Fruit fly (Drosophila melanogaster): ENCODE data around the gene CG3402.
A peak's percentile ranks its signal among the peaks of the same experiment; 100 is the strongest.

Gene CG3402

DNA sequence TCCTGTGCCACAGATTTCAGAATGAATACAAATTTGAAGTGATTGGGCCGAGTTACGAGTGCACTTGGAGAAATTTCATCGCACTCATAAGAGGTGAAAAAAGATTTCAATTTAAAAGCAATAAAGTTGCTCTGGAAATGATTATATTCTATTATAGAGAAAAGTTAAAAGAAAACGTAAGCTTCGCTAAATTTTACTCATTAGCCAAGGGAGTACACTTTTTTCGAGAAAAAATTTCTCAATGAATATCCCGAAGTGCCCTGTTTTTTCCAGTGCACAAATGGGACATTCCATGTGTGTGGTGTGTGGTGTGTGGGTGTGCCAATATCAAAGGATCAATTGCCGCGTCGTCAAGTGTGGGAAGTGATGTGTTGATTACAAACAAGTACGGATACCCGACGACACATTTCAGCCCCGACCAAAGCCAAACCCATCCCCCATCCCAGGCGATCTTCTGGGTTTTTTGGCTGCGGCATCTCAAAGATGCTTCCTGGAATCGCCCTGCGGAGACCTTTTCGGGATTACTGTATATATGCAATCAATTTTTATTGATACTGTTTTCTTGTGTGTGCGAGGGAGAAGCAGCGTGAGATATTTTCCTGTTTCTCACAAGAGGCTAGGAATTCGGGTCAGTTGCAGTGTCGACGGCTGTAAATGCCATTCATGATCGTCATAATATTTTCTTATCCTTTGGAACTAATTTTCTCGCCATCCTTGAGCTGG is 38.9 kb downstream of the CG3402 start (continued):
- TF ChIP-seq Spps (tag; optimal IDR thresholded peaks at IDR 0.05) (peak; percentile 11), E2f2 (GFP tag; IDR thresholded peaks at IDR 0.05) (peak; percentile 26; the same call in 1 of the 2 replicates), cas (GFP tag; IDR thresholded peaks at IDR 0.05) (no peak), mirr (GFP tag; optimal IDR thresholded peaks at IDR 0.05) (no peak), ttk (GFP tag; IDR thresholded peaks at IDR 0.05) (no peak), insv (GFP tag; optimal IDR thresholded peaks at IDR 0.05) (no peak), bab2 (GFP tag; optimal IDR thresholded peaks at IDR 0.05) (peak; percentile 45), CG4424 (GFP tag; optimal IDR thresholded peaks at IDR 0.05) (peak; percentile 67), Abd-B (GFP tag; optimal IDR thresholded peaks at IDR 0.05) (peak; percentile 23), Blimp-1 (GFP tag; optimal IDR thresholded peaks at IDR 0.05) (peak; percentile 58), CrebB (tag; optimal IDR thresholded peaks at IDR 0.05) (no peak), H15 (GFP tag; IDR thresholded peaks at IDR 0.05) (no peak), her (GFP tag; optimal IDR thresholded peaks at IDR 0.05) (no peak), dpn (GFP tag; optimal IDR thresholded peaks at IDR 0.05) (peak; percentile 19 to 37), CHES-1-like (GFP tag; optimal IDR thresholded peaks at IDR 0.05) (no peak), tna (GFP tag; IDR thresholded peaks at IDR 0.05; ENCODE audit: partially characterized antibody) (no peak), NC2β (GFP tag; optimal IDR thresholded peaks at IDR 0.05) (peak; percentile 70), CG31365 (tag; optimal IDR thresholded peaks at IDR 0.05) (no peak), HLH54F (GFP tag; optimal IDR thresholded peaks at IDR 0.05) (peak; percentile 8), CG10267 (tag; optimal IDR thresholded peaks at IDR 0.05) (peak; percentile 65), twi (tag; optimal IDR thresholded peaks at IDR 0.05) (peak; percentile 94), CG12236 (GFP tag; optimal IDR thresholded peaks at IDR 0.05) (peak; percentile 13), pb (GFP tag; optimal IDR thresholded peaks at IDR 0.05) (no peak), Lhr (GFP tag; optimal IDR thresholded peaks at IDR 0.05) (peak; percentile 11), Doc3 (GFP tag; IDR thresholded peaks at IDR 0.05; ENCODE audit: partially characterized antibody) (no peak), sna (GFP tag; IDR thresholded peaks at IDR 0.05; ENCODE audit: partially characterized antibody) (no peak), Opbp (GFP tag; IDR thresholded peaks at IDR 0.05; ENCODE audit: partially characterized antibody) (no peak), CG1647 (GFP tag; optimal IDR thresholded peaks at IDR 0.05) (no peak), vnd (GFP tag; IDR thresholded peaks at IDR 0.05; ENCODE audit: partially characterized antibody) (no peak), CG13624 (GFP tag; optimal IDR thresholded peaks at IDR 0.05) (no peak), CG14050 (GFP tag; IDR thresholded peaks at IDR 0.05) (no peak), CG17359 (tag; optimal IDR thresholded peaks at IDR 0.05) (peak; percentile 30), NC2α (GFP tag; optimal IDR thresholded peaks at IDR 0.05) (no peak), gem (tag; optimal IDR thresholded peaks at IDR 0.05) (peak; percentile 81), dmrt11E (tag; optimal IDR thresholded peaks at IDR 0.05) (peak; percentile 85), caup (GFP tag; optimal IDR thresholded peaks at IDR 0.05; ENCODE audit: severe bottlenecking) (no peak), D19A (tag; optimal IDR thresholded peaks at IDR 0.05) (peak; percentile 61), CG17568 (GFP tag; optimal IDR thresholded peaks at IDR 0.05) (peak; percentile 11), CG17385 (GFP tag; optimal IDR thresholded peaks at IDR 0.05) (no peak), ara (GFP tag; IDR thresholded peaks at IDR 0.05) (peak; percentile 74), Nf-YA (GFP tag; IDR thresholded peaks at IDR 0.05) (no peak), ac (GFP tag; optimal IDR thresholded peaks at IDR 0.05) (peak; percentile 77), klu (GFP tag; IDR thresholded peaks at IDR 0.05) (no peak), H2.0 (GFP tag; IDR thresholded peaks at IDR 0.05) (no peak), bcd (GFP tag; optimal IDR thresholded peaks at IDR 0.05) (peak; percentile 15), CG12744 (GFP tag; optimal IDR thresholded peaks at IDR 0.05) (no peak), CG14710 (tag; optimal IDR thresholded peaks at IDR 0.05) (peak; percentile 77), Hr78 (GFP tag; optimal IDR thresholded peaks at IDR 0.05) (no peak), Hand (GFP tag; optimal IDR thresholded peaks at IDR 0.05) (no peak)

All from whole organism, embryonic.